Worm (Caenorhabditis elegans) whole organism, L4 larva: ENCODE data around the gene srxa-10.

ENCODE experiments used
- D1046.2 ChIP-seq: fragments of 200-800 bp; sonication (Bioruptor generic); IDR thresholded peaks from 2 replicates; pipeline ENCODE4 v1.3.6; 2022; ENCODE audit warnings: missing genetic modification characterization, missing compliant biosample characterization
- F37D6.2 ChIP-seq: sonication (generic microtip); optimal IDR thresholded peaks from 2 replicates; lab custom pipeline; 2016; ENCODE audit warnings: mild to moderate bottlenecking, missing genetic modification characterization, missing compliant biosample characterization
- F44E2.7 ChIP-seq: fragments of 200-800 bp; sonication (Bioruptor generic); IDR thresholded peaks from 2 replicates; pipeline ENCODE4 v2.1.2; 2022; ENCODE audit warnings: missing genetic modification characterization, missing compliant biosample characterization
- F49E8.2 ChIP-seq: sonication (generic microtip); optimal IDR thresholded peaks from 2 replicates; lab custom pipeline; 2016; ENCODE audit warnings: missing compliant biosample characterization, mild to moderate bottlenecking, missing genetic modification characterization, borderline replicate concordance
- R02D3.7 ChIP-seq: fragments of 150-350 bp; sonication (generic microtip); optimal IDR thresholded peaks from 3 replicates; lab custom pipeline; 2014; ENCODE audit warnings: missing biosample characterization, missing genetic modification characterization
- T20F7.1 ChIP-seq: fragments of 200-800 bp; sonication (Bioruptor generic); optimal IDR thresholded peaks from 2 replicates; lab custom pipeline; 2018; ENCODE audit warnings: mild to moderate bottlenecking, missing genetic modification characterization, missing compliant biosample characterization
- Y105C5A.15 ChIP-seq: fragments of 200-800 bp; sonication (Bioruptor generic); IDR thresholded peaks from 2 replicates; pipeline ENCODE4 v1.3.6; 2022; ENCODE audit warnings: missing genetic modification characterization, missing compliant biosample characterization
- Y48G9A.11 ChIP-seq: fragments of 200-800 bp; sonication (Bioruptor generic); IDR thresholded peaks from 2 replicates; pipeline ENCODE4 v1.3.6; 2022; ENCODE audit warnings: missing genetic modification reagents, missing genetic modification characterization, missing compliant biosample characterization
- Y75B8A.6 ChIP-seq: fragments of 200-800 bp; sonication (Bioruptor generic); IDR thresholded peaks from 2 replicates; pipeline ENCODE4 v1.3.6; 2022; ENCODE audit warnings: missing genetic modification reagents, missing genetic modification characterization, missing compliant biosample characterization
- ZK546.5 ChIP-seq, 2 experiments: sonication (generic microtip); optimal IDR thresholded peaks; 2 replicates each; lab custom pipeline; 2017; ENCODE audit warnings: missing biosample characterization in 2 of 2, missing genetic modification characterization in 2 of 2
- ama-1 ChIP-seq: fragments of 150-350 bp; optimal IDR thresholded peaks from 2 replicates; lab custom pipeline; 2014; ENCODE audit warnings: inconsistent platforms, mixed read lengths
- ceh-20 ChIP-seq: fragments of 200-800 bp; sonication (Bioruptor generic); IDR thresholded peaks from 2 replicates; pipeline ENCODE4 v1.3.6; 2022; ENCODE audit warnings: missing genetic modification reagents, missing genetic modification characterization, missing compliant biosample characterization
- ceh-32 ChIP-seq: sonication (generic microtip); optimal IDR thresholded peaks from 2 replicates; lab custom pipeline; 2016; ENCODE audit warnings: mild to moderate bottlenecking, missing genetic modification characterization, missing compliant biosample characterization; ENCODE audit not compliant: poor library complexity
- ceh-82 ChIP-seq: sonication (generic microtip); optimal IDR thresholded peaks from 2 replicates; lab custom pipeline; 2017; ENCODE audit warnings: missing biosample characterization, missing genetic modification characterization
- ctbp-1 ChIP-seq: fragments of 200-800 bp; sonication (Bioruptor generic); IDR thresholded peaks from 2 replicates; pipeline ENCODE4 v1.3.6; 2022; ENCODE audit warnings: missing genetic modification reagents, missing genetic modification characterization, missing compliant biosample characterization
- daf-8 ChIP-seq: fragments of 200-800 bp; sonication (Bioruptor generic); IDR thresholded peaks from 2 replicates; pipeline ENCODE4 v1.3.6; 2022; ENCODE audit warnings: missing genetic modification characterization, missing compliant biosample characterization
- dmd-9 ChIP-seq: fragments of 200-800 bp; sonication (Bioruptor generic); IDR thresholded peaks from 2 replicates; pipeline ENCODE4 v1.3.6; 2022; ENCODE audit warnings: missing genetic modification reagents, missing genetic modification characterization, missing compliant biosample characterization
- dpl-1 ChIP-seq: fragments of 150-350 bp; optimal IDR thresholded peaks from 2 replicates; lab custom pipeline; 2014; ENCODE audit warnings: missing biosample characterization, missing genetic modification reagents, missing genetic modification characterization
- duxl-1 ChIP-seq: sonication (generic microtip); optimal IDR thresholded peaks from 2 replicates; lab custom pipeline; 2016; ENCODE audit warnings: mild to moderate bottlenecking, missing genetic modification characterization, moderate library complexity, missing compliant biosample characterization; ENCODE audit not compliant: poor library complexity
- dve-1 ChIP-seq: sonication (generic microtip); optimal IDR thresholded peaks from 2 replicates; lab custom pipeline; 2017; ENCODE audit warnings: antibody characterized with exemption, mild to moderate bottlenecking, missing genetic modification characterization, missing compliant biosample characterization; ENCODE audit not compliant: insufficient read depth
- egl-27 ChIP-seq: sonication (generic microtip); optimal IDR thresholded peaks from 3 replicates; lab custom pipeline; 2017; ENCODE audit warnings: missing biosample characterization, missing genetic modification reagents, missing genetic modification characterization
- egl-43 ChIP-seq: fragments of 200-800 bp; sonication (Bioruptor generic); IDR thresholded peaks from 2 replicates; pipeline ENCODE4 v1.3.6; 2022; ENCODE audit warnings: missing genetic modification reagents, missing genetic modification characterization, missing compliant biosample characterization
- fos-1 ChIP-seq: fragments of 150-350 bp; optimal IDR thresholded peaks from 2 replicates; lab custom pipeline; 2014; ENCODE audit warnings: missing biosample characterization, missing genetic modification characterization
- hlh-30 ChIP-seq: sonication (generic microtip); optimal IDR thresholded peaks from 2 replicates; lab custom pipeline; 2017; ENCODE audit warnings: antibody characterized with exemption, mild to moderate bottlenecking, missing genetic modification characterization, missing compliant biosample characterization; ENCODE audit not compliant: insufficient read depth
- jun-1 ChIP-seq: fragments of 150-350 bp; optimal IDR thresholded peaks from 2 replicates; lab custom pipeline; 2014; ENCODE audit warnings: missing biosample characterization, missing genetic modification reagents, missing genetic modification characterization
- lin-38 ChIP-seq: fragments of 200-800 bp; sonication (Bioruptor generic); IDR thresholded peaks from 2 replicates; pipeline ENCODE4 v1.3.6; 2022; ENCODE audit warnings: missing genetic modification reagents, missing genetic modification characterization, missing compliant biosample characterization
- lsy-2 ChIP-seq, 2 experiments: fragments of 150-350 bp in 1 of 2; sonication (generic microtip) in 1 of 2; optimal IDR thresholded peaks; 2 replicates each; lab custom pipeline; 2014 to 2017; ENCODE audit warnings: missing biosample characterization in 2 of 2, missing genetic modification characterization in 2 of 2
- mdl-1 ChIP-seq, 2 experiments: fragments of 150-350 bp in 1 of 2; sonication (generic microtip) in 1 of 2; optimal IDR thresholded peaks; 2 replicates each; lab custom pipeline; 2014 to 2017; ENCODE audit warnings: missing biosample characterization in 2 of 2, missing genetic modification characterization in 2 of 2
- mdt-29 ChIP-seq: fragments of 200-800 bp; sonication (Bioruptor generic); IDR thresholded peaks from 2 replicates; pipeline ENCODE4 v1.3.6; 2022; ENCODE audit warnings: missing genetic modification reagents, missing genetic modification characterization, missing compliant biosample characterization
- mep-1 ChIP-seq: fragments of 150-350 bp; sonication (generic microtip); optimal IDR thresholded peaks from 3 replicates; lab custom pipeline; 2014; ENCODE audit warnings: missing biosample characterization, missing genetic modification characterization
- mxl-2 ChIP-seq: fragments of 200-800 bp; sonication (Bioruptor generic); conservative IDR thresholded peaks from 2 replicates; pipeline ENCODE4 v1.3.6; 2022; ENCODE audit warnings: missing genetic modification reagents, missing genetic modification characterization, missing compliant biosample characterization
- nhr-111 ChIP-seq: fragments of 200-800 bp; sonication (Bioruptor generic); optimal IDR thresholded peaks from 2 replicates; lab custom pipeline; 2018; ENCODE audit warnings: mild to moderate bottlenecking, missing genetic modification characterization, missing compliant biosample characterization
- nhr-25 ChIP-seq: sonication (generic microtip); optimal IDR thresholded peaks from 2 replicates; lab custom pipeline; 2017; ENCODE audit warnings: missing genetic modification characterization, mild to moderate bottlenecking, missing compliant biosample characterization, antibody characterized with exemption, moderate library complexity, borderline replicate concordance; ENCODE audit not compliant: insufficient read depth
- nhr-76 ChIP-seq: fragments of 150-350 bp; optimal IDR thresholded peaks from 2 replicates; lab custom pipeline; 2014; ENCODE audit warnings: missing biosample characterization, missing genetic modification characterization
- pha-4 ChIP-seq, 2 experiments: fragments of 150-350 bp in 1 of 2; fragments of 200-800 bp in 1 of 2; sonication (Bioruptor generic) in 1 of 2; IDR thresholded peaks in 1 of 2; optimal IDR thresholded peaks in 1 of 2; 2 replicates each; pipeline versions ENCODE4 v1.3.6 to Lab custom; 2014 to 2022; ENCODE audit warnings: missing genetic modification characterization in 2 of 2, missing genetic modification reagents in 2 of 2, missing biosample characterization in 1 of 2, missing compliant biosample characterization in 1 of 2
- php-3 ChIP-seq: fragments of 200-800 bp; sonication (Bioruptor generic); IDR thresholded peaks from 2 replicates; pipeline ENCODE4 v1.3.6; 2022; ENCODE audit warnings: missing genetic modification reagents, missing genetic modification characterization, missing compliant biosample characterization
- saeg-2 ChIP-seq: fragments of 200-800 bp; sonication (Bioruptor generic); IDR thresholded peaks from 2 replicates; pipeline ENCODE4 v1.3.6; 2022; ENCODE audit warnings: missing genetic modification reagents, missing genetic modification characterization, missing compliant biosample characterization
- sdz-12 ChIP-seq: fragments of 200-800 bp; sonication (Bioruptor generic); optimal IDR thresholded peaks from 2 replicates; lab custom pipeline; 2018; ENCODE audit warnings: mild to moderate bottlenecking, missing genetic modification characterization, missing compliant biosample characterization
- skn-1 ChIP-seq: fragments of 150-350 bp; optimal IDR thresholded peaks from 2 replicates; lab custom pipeline; 2014; ENCODE audit warnings: missing biosample characterization, missing genetic modification characterization
- snpc-4 ChIP-seq: fragments of 150-350 bp; optimal IDR thresholded peaks from 2 replicates; lab custom pipeline; 2014; ENCODE audit warnings: missing biosample characterization, missing genetic modification characterization
- spr-1 ChIP-seq: sonication (generic microtip); optimal IDR thresholded peaks from 2 replicates; lab custom pipeline; 2016; ENCODE audit warnings: mild to moderate bottlenecking, missing genetic modification characterization, missing compliant biosample characterization
- spr-3 ChIP-seq: fragments of 200-800 bp; sonication (Bioruptor generic); optimal IDR thresholded peaks from 2 replicates; lab custom pipeline; 2018; ENCODE audit warnings: mild to moderate bottlenecking, missing genetic modification characterization, missing compliant biosample characterization
- tag-97 ChIP-seq: fragments of 200-800 bp; sonication (Bioruptor generic); IDR thresholded peaks from 2 replicates; pipeline ENCODE4 v1.3.6; 2022; ENCODE audit warnings: missing genetic modification characterization, missing compliant biosample characterization
- unc-130 ChIP-seq: sonication (generic microtip); optimal IDR thresholded peaks from 2 replicates; lab custom pipeline; 2016; ENCODE audit warnings: missing genetic modification reagents, missing genetic modification characterization, missing compliant biosample characterization
- unc-39 ChIP-seq: sonication (generic microtip); optimal IDR thresholded peaks from 2 replicates; lab custom pipeline; 2017; ENCODE audit warnings: missing biosample characterization, missing genetic modification characterization
- unc-62 ChIP-seq, 3 experiments: fragments of 150-350 bp in 1 of 3; sonication (generic microtip); optimal IDR thresholded peaks in 2 of 3; peaks in 1 of 3; 1 replicate in 1 of 3; 2 replicates in 2 of 3; lab custom pipeline; 2014 to 2017; ENCODE audit warnings: missing biosample characterization in 3 of 3, missing genetic modification characterization in 3 of 3, missing genetic modification reagents in 3 of 3, missing genotype in 1 of 3
- zip-11 ChIP-seq: fragments of 200-800 bp; sonication (Bioruptor generic); IDR thresholded peaks from 2 replicates; pipeline ENCODE4 v1.3.6; 2022; ENCODE audit warnings: missing genetic modification characterization, missing compliant biosample characterization
- zip-2 ChIP-seq: fragments of 150-350 bp; optimal IDR thresholded peaks from 2 replicates; lab custom pipeline; 2014; ENCODE audit warnings: missing biosample characterization, missing genetic modification characterization

srxa-10 gene

ce11 chrIII:9827163-9827951 lies 31.0 kb upstream of the srxa-10 start, which contains the start of the genes ZK632.10 and ZK632.11 (continued):
- no peak for TF ChIP-seq zip-11 (GFP tag; lab: Robert Waterston, UW)
- no peak for TF ChIP-seq daf-8 (GFP tag; lab: Robert Waterston, UW)
- TF ChIP-seq php-3 (GFP tag; lab: Robert Waterston, UW): no peak
- TF ChIP-seq duxl-1: no peak
- no peak for TF ChIP-seq nhr-111 (GFP tag; lab: Kevin White, UChicago)
- no peak for TF ChIP-seq Y48G9A.11
- TF ChIP-seq spr-1 (tag; lab: Kevin White, UChicago): no peak
- TF ChIP-seq skn-1 (tag; lab: Kevin White, UChicago): no peak
- TF ChIP-seq tag-97 (GFP tag; lab: Robert Waterston, UW): no peak
- no peak for TF ChIP-seq R02D3.7
- peak; percentile 40 for TF ChIP-seq dpl-1 (GFP tag; lab: Kevin White, UChicago)
- peak; percentile 44 for TF ChIP-seq dve-1 (tag; lab: Kevin White, UChicago)
- TF ChIP-seq fos-1 (tag; lab: Kevin White, UChicago): no peak
- peak; percentile 35 to 72 for TF ChIP-seq mdl-1 (tag; optimal IDR thresholded peaks at IDR 0.05; lab: Kevin White, UChicago)
- no peak for TF ChIP-seq egl-43 (GFP tag; lab: Robert Waterston, UW)
- no peak for TF ChIP-seq jun-1 (tag; lab: Kevin White, UChicago)
- peak; percentile 89 for TF ChIP-seq hlh-30 (tag; lab: Kevin White, UChicago)
- TF ChIP-seq unc-62 (GFP tag; optimal IDR thresholded peaks at IDR 0.05 in 1 of 2; lab: Kevin White, UChicago): peak in 1 of 2 experiments; percentile 74
- TF ChIP-seq unc-62 (tag; optimal IDR thresholded peaks at IDR 0.05; lab: Kevin White, UChicago): no peak
- TF ChIP-seq unc-39 (tag; lab: Kevin White, UChicago): no peak
- TF ChIP-seq F49E8.2 (tag; lab: Kevin White, UChicago): no peak
- TF ChIP-seq ceh-82 (tag; lab: Kevin White, UChicago): no peak
- no peak for TF ChIP-seq egl-27 (tag; lab: Kevin White, UChicago)
- no peak for TF ChIP-seq Y105C5A.15 (GFP tag; lab: Robert Waterston, UW)
- peak; percentile 61 to 98 for TF ChIP-seq lsy-2 (tag; optimal IDR thresholded peaks at IDR 0.05; lab: Kevin White, UChicago)
- TF ChIP-seq nhr-76: no peak
- TF ChIP-seq Y75B8A.6 (GFP tag; lab: Robert Waterston, UW): no peak
- TF ChIP-seq lin-38 (GFP tag; lab: Robert Waterston, UW): peak; percentile 34
- TF ChIP-seq pha-4 (GFP tag; IDR thresholded peaks at IDR 0.05; lab: Robert Waterston, UW): no peak
- TF ChIP-seq pha-4 (tag; optimal IDR thresholded peaks at IDR 0.05; lab: Kevin White, UChicago): peak; percentile 87
- no peak for TF ChIP-seq saeg-2 (GFP tag; lab: Robert Waterston, UW)
- TF ChIP-seq T20F7.1 (GFP tag; lab: Kevin White, UChicago): peak; percentile 32
- TF ChIP-seq ama-1 (lab: Kevin White, UChicago): no peak
- TF ChIP-seq mdt-29 (GFP tag; lab: Robert Waterston, UW): no peak
- TF ChIP-seq sdz-12 (GFP tag; lab: Kevin White, UChicago): no peak
- no peak for TF ChIP-seq snpc-4 (tag; lab: Kevin White, UChicago)
- no peak for TF ChIP-seq spr-3 (GFP tag; lab: Kevin White, UChicago)
- no peak for TF ChIP-seq dmd-9
- TF ChIP-seq unc-130: peak; percentile 56
- TF ChIP-seq zip-2 (tag; lab: Kevin White, UChicago): no peak
- TF ChIP-seq F44E2.7 (GFP tag; lab: Robert Waterston, UW): no peak
- TF ChIP-seq ceh-32 (tag; lab: Kevin White, UChicago): no peak
- no peak for TF ChIP-seq ZK546.5 (tag; optimal IDR thresholded peaks at IDR 0.05; lab: Kevin White, UChicago)
- no peak for TF ChIP-seq D1046.2 (GFP tag; lab: Robert Waterston, UW)
- peak; percentile 53 for TF ChIP-seq mep-1 (tag; lab: Kevin White, UChicago)
- no peak for TF ChIP-seq F37D6.2
- no peak for TF ChIP-seq ceh-20 (GFP tag; lab: Robert Waterston, UW)
- no peak for TF ChIP-seq mxl-2 (GFP tag; lab: Robert Waterston, UW)
- TF ChIP-seq nhr-25: no peak
- TF ChIP-seq ctbp-1 (GFP tag; lab: Robert Waterston, UW): 0 out of 2 replicates have a peak, but pooled peaks have one; percentile 28
